Fruit fly (Drosophila melanogaster): ENCODE measurements around the gene CG17294.

Gene CG17294

dm6 chr2L:8425962-8426759 is 49.3 kb downstream of the CG17294 start:
- no peak for TF ChIP-seq usp (GFP tag; optimal IDR thresholded peaks at IDR 0.05)
- no peak for TF ChIP-seq CG8478 (optimal IDR thresholded peaks at IDR 0.05)
- TF ChIP-seq pan (optimal IDR thresholded peaks at IDR 0.05): no peak
- TF ChIP-seq psq (optimal IDR thresholded peaks at IDR 0.05): no peak
- no peak for TF ChIP-seq EcR (GFP tag; optimal IDR thresholded peaks at IDR 0.05)
- TF ChIP-seq Dll (optimal IDR thresholded peaks at IDR 0.05): no peak

dm6 chr2L:8426801-8427200 is 50.0 kb downstream of the CG17294 start:
- TF ChIP-seq EcR (GFP tag; optimal IDR thresholded peaks at IDR 0.05): no peak
- TF ChIP-seq CG8478 (optimal IDR thresholded peaks at IDR 0.05): no peak
- no peak for TF ChIP-seq usp (GFP tag; optimal IDR thresholded peaks at IDR 0.05)
- TF ChIP-seq pan (optimal IDR thresholded peaks at IDR 0.05): no peak
- no peak for TF ChIP-seq Dll (optimal IDR thresholded peaks at IDR 0.05)
- no peak for TF ChIP-seq psq (optimal IDR thresholded peaks at IDR 0.05)

Measured in whole organism.